Fruit fly (Drosophila melanogaster) S2 (cell line): ENCODE measurements around the gene CG10492.

Source experiments
- CG8478 ChIP-seq: fragments of >200 bp; optimal IDR thresholded peaks from 2 replicates; lab custom pipeline; 2018
- CTCF ChIP-seq, 2 experiments: fragments of >200 bp; optimal IDR thresholded peaks; 2 replicates each; lab custom pipeline; 2018

Gene CG10492

DNA sequence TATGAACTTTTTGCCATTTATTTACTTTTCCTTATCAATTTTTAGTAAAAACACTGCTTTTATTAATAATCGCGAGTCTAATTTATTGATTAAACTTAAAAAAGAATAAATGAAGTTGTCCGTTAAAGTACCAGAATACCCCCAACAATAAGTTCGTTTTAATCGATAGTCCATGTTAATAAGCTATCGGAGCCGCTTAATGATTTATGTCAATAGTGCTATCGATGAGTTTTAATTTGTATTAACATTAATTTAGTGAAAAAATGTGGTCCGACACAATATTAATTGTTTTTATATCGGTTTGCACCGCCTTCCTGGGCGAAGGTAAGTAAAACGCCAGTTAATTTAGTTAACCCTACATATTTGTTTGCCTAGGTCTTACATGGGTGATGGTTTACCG is 5.0 kb upstream of the CG10492 start, which contains the start of gene CG10470:
TSS of gene CG10470 (plus strand) at position 165 of the 400 bp plus-strand sequence.
- no peak for TF ChIP-seq CG8478
- TF ChIP-seq CTCF (optimal IDR thresholded peaks at IDR 0.05; lab: Kevin White, UChicago): no peak

DNA sequence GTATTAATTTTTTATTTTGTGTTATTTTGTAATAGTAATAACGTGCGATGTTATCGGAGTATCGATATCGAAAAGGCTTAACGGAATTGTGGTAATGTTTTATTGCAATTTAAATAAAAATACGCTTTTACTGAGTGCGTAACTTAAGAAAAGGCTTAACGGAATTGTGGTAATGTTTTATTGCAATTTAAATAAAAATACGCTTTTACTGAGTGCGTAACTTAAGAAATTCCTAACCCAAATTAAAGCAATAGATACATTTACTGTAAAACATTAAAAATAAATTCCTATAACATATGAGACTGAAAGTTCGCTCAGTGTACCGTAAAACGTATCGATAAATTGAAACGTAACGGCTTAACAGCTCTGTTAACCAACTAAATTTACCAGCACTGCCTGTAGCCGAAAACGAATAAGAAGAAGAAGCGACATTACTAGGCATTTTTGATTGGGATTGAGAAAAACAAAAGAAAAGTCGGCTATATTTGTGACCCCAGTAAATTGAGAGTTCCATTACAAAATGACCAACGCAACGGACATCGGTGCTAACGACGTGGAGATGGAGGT is 2.3 kb upstream of the CG10492 start, which contains the start of gene Rpn3:
TSS of gene Rpn3 (plus strand) at position 257 of the 567 bp plus-strand sequence.
- no peak for TF ChIP-seq CG8478
- no peak for TF ChIP-seq CTCF (optimal IDR thresholded peaks at IDR 0.05; lab: Kevin White, UChicago)

DNA sequence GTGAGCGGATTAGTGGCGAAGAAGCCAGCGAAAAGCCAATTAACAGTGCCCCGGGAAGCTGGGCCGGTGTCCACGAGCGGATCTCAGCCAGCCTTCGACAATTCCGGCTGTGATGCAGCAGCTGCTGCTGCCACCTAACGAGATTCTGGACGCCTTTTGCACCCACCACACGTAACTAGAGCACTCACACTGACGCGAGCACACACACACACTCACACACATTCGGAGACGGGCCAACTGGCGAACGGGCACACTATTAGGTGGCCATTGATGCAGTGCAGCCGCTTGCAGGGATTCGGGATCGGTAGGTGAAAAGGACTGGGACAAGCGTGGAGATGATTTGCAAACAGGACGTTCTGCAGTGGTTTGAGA is 624 bp downstream of the CG10492 start:
- no peak for TF ChIP-seq CG8478
- TF ChIP-seq CTCF (optimal IDR thresholded peaks at IDR 0.05; lab: Kevin White, UChicago): no peak

DNA sequence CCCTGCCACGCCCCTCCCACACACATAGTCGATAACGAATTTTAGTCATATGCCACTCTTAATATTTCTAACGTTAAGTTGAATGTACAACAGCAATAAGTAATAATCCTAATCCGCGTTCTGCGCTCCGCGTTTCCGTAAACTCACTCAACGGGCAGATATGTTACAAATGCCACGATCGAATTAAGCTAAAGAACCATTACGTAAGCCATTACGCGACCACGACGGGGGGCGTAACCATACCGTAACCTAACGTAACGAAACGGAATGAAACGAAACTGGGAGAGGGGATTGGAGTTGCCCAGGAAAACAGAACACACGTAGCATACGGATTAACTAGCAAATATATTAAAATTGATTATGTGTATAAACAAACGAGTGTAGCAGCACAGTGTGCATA is 3.9 kb downstream of the CG10492 start:
- TF ChIP-seq CTCF (optimal IDR thresholded peaks at IDR 0.05; lab: Kevin White, UChicago) (no peak), CG8478 (no peak)

DNA sequence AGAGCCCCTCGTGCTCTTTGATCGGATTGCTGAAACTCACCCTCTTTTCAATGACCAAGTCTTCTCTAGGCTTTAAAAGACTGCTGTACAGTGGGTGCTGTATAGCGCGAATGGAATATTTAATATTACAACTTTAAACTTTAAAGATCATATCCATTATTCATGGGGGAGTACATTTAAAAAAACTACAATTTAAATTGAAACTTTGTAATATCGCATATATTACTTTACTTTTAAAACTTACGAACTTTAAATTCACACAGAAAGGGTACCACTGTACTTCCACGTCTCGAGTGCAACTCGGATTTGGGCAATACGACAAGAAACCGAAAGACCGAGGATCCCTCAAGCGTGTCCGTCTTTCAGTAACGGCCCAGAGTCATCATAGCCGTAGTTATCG is 5.0 kb downstream of the CG10492 start, which contains the start of gene Phlpp:
TSS of gene Phlpp (plus strand) at position 214 of the 400 bp plus-strand sequence.
- no peak for TF ChIP-seq CTCF (optimal IDR thresholded peaks at IDR 0.05; lab: Kevin White, UChicago)
- TF ChIP-seq CG8478: no peak

DNA sequence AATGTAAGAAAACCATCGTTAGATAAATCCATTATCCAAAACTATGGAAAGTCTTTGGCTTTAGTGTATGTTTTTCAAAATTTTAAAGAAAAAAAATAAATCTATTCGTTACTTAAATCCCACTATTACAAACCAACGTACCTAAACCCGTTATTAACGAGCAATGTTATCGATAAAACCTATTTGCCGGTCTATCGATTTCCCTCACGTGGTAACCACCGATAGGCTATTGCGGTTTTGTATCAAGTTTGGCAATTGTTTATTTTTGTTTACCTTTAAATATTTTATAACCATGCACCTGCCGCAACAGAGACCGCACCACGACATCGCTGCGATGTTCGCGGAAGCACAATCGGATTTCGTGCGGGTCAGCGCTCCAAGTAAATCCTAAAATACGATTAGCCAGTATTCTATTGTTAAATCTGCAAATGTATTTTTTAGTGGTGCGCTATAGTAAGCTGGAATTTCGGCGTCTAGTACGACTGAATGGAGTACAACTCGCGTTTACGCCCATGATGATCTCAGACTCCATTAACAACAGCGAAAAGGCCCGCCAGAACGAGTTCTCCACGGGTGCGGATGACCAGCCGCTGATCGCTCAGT is 9.3 kb downstream of the CG10492 start, which contains the start of gene Dus4:
TSS of gene Dus4 (plus strand) at position 206 of the 603 bp plus-strand sequence.
- TF ChIP-seq CTCF (optimal IDR thresholded peaks at IDR 0.05; lab: Kevin White, UChicago): no peak
- TF ChIP-seq CG8478: no peak

DNA sequence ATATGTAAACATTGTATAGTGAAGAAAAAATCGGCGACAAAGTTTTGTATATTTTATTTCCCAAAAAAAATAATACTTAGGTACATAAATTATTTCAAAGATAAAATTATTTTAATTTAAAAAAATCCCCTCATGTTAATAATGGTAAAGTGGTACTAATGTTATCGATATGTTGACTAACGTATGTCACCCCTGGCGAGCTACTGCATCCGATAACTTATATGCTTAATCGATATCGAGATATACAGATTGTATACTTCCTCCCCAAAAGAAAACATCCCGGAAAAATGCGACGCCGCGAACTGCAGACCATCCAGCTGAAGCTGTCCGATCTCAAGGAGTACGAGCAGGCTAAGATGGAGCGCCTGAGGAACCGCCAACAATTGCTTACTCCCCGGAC is 10.8 kb downstream of the CG10492 start, which contains the start of gene CG17343:
TSS of gene CG17343 (plus strand) at position 224 of the 400 bp plus-strand sequence.
- TF ChIP-seq CTCF (optimal IDR thresholded peaks at IDR 0.05; lab: Kevin White, UChicago) (no peak), CG8478 (no peak)

DNA sequence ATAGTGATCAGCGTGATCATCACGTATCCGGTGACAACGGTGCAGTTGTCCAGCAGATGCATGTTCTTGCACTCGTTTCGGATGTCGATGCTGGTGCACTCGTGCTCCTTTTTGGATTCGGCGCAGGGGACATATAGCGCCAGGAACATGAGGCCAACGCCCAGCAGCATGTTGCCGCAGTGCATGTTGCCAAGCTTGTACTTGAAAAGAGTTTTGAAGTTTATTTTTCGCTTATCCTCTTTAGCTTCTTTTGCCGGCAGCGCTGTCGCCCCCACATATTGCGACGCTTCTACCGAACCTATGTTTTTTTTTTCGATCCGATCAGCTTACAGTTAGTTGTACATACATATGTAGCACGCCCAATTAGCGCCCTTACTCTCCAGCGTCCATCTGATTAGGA is 14.5 kb downstream of the CG10492 start:
- TF ChIP-seq CTCF (optimal IDR thresholded peaks at IDR 0.05; lab: Kevin White, UChicago) (no peak), CG8478 (no peak)

DNA sequence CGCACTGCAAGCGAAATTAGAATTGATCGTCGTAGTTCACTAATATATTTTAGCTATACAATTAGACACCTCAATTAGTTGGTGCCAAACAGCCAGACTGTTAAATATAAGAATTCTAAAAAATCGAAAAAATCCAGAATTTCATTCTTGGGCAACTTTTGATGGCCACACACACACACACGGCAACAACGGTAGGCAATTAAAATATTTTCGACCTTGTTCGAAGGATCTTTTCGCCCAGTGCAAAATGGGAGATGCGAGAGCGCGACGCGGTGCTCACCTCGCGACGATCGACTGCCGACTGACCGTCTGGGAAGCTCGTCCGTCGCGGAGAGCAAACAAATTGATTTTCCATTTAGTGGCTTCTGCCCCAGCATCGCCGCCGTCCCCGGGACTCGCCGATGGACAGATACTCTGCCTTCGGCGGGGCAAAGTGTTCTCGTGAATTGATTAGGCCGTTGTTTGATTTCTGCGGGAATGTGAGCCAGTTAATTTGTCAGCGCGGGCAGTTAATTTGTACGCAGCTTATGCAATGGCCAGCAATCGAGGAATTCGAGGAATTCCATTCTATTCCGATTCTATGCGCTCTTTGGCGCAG is 15.8 kb downstream of the CG10492 start, which contains the start of gene CG10702:
TSS of gene CG10702 (minus strand) at position 304 of the 598 bp plus-strand sequence.
- TF ChIP-seq CTCF (optimal IDR thresholded peaks at IDR 0.05; lab: Kevin White, UChicago): no peak
- no peak for TF ChIP-seq CG8478

DNA sequence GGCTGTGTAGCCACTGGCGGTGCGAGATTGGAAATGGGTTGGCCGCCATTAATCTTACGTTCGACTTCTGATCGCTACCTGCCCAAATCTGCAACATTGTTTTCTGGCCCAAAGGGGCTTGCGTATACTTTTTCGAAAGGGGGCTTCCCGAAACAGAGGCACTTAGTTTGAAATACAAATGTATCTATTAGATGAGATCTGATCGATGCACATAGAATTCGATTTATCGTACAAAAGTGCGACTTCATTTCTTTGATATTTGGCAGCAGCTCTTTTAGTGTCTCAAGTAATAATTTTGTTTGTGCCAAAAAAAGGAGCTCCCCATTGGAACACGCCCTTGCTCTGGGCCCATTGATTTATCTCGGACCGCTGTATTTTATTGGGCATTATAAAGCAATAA is 17.8 kb downstream of the CG10492 start:
- TF ChIP-seq CG8478: no peak
- TF ChIP-seq CTCF (optimal IDR thresholded peaks at IDR 0.05; lab: Kevin White, UChicago): no peak

DNA sequence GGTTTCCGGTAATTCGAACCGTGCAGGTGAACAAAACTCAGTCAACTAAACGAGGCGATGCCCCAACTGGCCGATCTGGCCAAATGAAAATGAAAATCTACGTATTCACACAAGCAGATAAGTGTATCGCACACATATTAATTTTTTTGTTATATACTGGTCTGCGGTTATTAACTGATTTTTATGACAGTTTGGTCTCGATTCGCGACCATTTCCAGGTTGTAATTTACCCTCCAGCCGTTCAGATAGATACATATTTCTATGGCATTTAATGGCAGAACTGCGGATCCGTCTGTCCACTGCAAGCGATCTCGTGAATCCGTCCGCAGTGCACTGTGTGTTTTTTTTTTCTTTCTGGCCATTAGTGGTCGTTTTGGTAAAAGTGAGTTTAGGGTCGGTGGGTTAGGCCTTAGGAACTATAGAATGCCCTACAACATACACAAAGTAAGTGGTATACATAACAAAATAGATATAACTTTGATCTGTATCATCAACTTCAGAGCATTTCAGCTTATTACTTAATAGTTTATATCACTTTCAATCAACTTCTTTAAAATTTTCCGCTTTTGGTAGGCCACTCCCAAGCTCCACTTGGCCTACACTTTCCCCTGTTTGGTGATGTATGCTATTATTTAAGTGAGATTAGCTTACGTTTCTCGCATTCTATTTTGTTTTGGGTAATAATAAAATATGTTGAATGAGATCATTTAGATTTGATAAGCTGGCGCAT is 20.4 kb downstream of the CG10492 start, which contains the start of gene CG17572:
TSS of gene CG17572 (minus strand) at position 51 of the 730 bp plus-strand sequence.
- TF ChIP-seq CTCF (optimal IDR thresholded peaks at IDR 0.05; lab: Kevin White, UChicago) (no peak), CG8478 (no peak)

DNA sequence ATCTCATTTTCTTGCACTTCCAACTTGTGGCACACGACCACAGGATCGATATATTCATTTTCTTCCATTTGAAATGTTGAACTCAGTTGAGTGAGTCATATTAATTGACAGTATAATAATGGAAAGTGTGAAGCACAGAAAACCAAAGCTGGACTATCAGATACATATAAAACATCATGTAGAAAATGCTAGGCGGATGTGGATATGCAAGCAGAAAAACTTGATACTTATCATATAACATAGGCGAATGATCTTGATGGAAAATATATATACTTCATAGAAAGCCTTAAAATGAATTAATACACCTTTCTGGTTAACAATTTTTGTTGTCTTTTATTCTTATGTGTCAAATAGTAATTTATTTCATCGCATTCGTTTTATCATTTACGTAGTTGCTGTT is 25.1 kb downstream of the CG10492 start, which contains the start of gene CG10700:
TSS of gene CG10700 (minus strand) at position 101 of the 400 bp plus-strand sequence.
- no peak for TF ChIP-seq CTCF (optimal IDR thresholded peaks at IDR 0.05; lab: Kevin White, UChicago)
- no peak for TF ChIP-seq CG8478

DNA sequence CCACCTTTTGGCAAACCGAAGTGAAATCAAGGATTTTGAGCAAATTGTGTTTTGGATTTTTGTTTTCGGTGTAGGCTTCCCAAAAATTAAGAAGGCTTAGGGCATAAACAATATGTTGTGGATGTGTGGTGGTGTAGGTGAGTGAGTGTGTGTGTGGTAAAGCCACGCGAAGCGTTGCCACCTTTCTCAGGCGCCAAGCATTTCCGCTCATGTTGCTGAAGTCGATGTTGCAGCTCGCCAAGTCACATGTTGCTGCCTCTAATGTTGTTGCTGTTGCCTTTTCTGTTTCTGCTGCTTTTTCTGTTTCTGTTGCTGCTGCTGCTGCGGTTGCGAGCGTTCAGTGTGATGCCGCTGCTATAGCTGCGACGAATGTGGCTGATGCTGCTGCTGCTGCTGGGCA is 25.9 kb downstream of the CG10492 start:
- TF ChIP-seq CTCF (optimal IDR thresholded peaks at IDR 0.05; lab: Kevin White, UChicago) (no peak), CG8478 (no peak)

DNA sequence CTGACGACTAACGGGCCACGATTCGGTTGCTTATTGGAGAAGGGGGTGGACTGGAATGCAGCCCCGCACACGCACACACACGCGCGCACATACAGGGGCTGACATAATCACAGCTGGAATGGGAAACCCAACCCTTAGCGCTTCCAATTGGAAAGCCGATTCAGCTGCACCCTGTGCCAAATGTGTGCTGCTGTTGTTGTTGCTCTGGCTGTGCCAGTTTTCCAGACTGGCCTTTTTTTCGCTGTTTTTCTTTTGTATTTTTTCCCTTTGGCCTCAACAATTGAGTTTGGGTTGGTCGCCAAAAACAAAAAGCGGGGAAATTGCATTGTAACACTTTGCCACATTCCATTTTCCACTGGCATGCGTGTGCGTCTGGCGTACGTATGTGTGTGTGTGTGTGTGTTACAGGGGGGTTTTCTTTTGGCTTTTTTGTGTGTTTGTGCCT is 29.5 kb downstream of the CG10492 start:
- TF ChIP-seq CTCF (optimal IDR thresholded peaks at IDR 0.05; lab: Kevin White, UChicago) (no peak), CG8478 (no peak)

DNA sequence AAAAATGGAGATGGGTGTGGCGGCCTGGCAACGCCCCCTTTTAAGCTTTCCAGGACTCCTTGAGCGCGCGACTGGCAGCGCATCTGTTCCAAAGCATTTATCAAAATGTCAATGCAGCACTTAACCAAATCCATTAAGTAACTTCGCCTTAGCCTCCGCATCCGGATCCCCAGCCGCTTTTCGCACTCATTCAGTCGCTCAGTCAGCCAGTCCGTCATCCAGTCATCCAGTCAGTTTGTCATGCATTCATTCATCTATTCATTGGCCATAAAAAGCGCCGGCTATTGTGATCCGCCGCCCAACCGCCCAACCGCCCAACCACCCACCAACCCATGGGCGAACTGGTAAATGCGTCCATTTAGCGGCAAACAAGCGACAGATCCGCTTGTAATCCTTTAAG is 35.0 kb downstream of the CG10492 start:
- TF ChIP-seq CTCF (optimal IDR thresholded peaks at IDR 0.05; lab: Kevin White, UChicago) (no peak), CG8478 (no peak)
